Worm (Caenorhabditis elegans) whole organism, L2 larva: ENCODE data around the gene C14A11.2.

Experiments
- ama-1 ChIP-seq: fragments of 150-350 bp; optimal IDR thresholded peaks from 2 replicates; lab custom pipeline; 2018; ENCODE audit warnings: inconsistent platforms
- crh-2 ChIP-seq: sonication (generic microtip); optimal IDR thresholded peaks from 2 replicates; lab custom pipeline; 2017; ENCODE audit warnings: missing biosample characterization, missing genetic modification characterization
- nhr-25 ChIP-seq: fragments of 150-350 bp; sonication (generic microtip); optimal IDR thresholded peaks from 3 replicates; lab custom pipeline; 2014; ENCODE audit warnings: missing biosample characterization, missing genetic modification characterization
- snpc-4 ChIP-seq: fragments of 150-350 bp; optimal IDR thresholded peaks from 2 replicates; lab custom pipeline; 2014; ENCODE audit warnings: missing biosample characterization, missing genetic modification characterization
- unc-39 ChIP-seq: fragments of 150-350 bp; optimal IDR thresholded peaks from 2 replicates; lab custom pipeline; 2014; ENCODE audit warnings: missing biosample characterization, missing genetic modification characterization

DNA sequence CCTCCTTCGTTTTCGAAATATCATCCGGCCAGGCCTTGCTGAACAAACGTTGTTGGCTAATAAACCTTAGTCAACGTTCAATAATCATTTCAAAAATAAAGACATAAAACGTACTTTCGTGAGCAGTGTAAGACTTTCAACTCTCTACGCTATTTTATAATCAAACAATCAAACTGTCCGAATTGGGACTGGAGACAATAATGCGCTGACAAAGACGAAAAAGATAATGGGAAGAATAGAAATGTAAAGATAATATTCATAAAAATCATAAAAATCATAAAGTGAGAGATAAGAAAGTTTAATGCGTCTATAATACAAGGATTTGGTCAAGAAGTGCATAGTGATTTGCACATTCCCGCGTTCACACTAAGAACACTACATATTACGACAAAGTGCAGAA, 38.8 kb downstream of the C14A11.2 start:
- TF ChIP-seq crh-2 (tag; lab: Kevin White, UChicago): no peak
- TF ChIP-seq snpc-4: no peak
- TF ChIP-seq ama-1: no peak
- TF ChIP-seq nhr-25 (tag; lab: Kevin White, UChicago): no peak
- TF ChIP-seq unc-39 (tag; lab: Kevin White, UChicago): no peak
